Worm (Caenorhabditis elegans): ENCODE measurements around the gene hpo-34.

- TF ChIP-seq ama-1 (optimal IDR thresholded peaks at IDR 0.05) (no peak), sox-4 (tag; optimal IDR thresholded peaks at IDR 0.05) (no peak), zag-1 (tag; optimal IDR thresholded peaks at IDR 0.05) (peak; percentile 44), C34B4.2 (tag; optimal IDR thresholded peaks at IDR 0.05) (no peak), pax-3 (tag; optimal IDR thresholded peaks at IDR 0.05) (no peak), ceh-8 (GFP tag; optimal IDR thresholded peaks at IDR 0.05) (peak; percentile 28), jun-1 (tag; optimal IDR thresholded peaks at IDR 0.05) (peak; percentile 35), alr-1 (tag; optimal IDR thresholded peaks at IDR 0.05; ENCODE audit: borderline replicate concordance) (no peak), lsy-2 (tag; optimal IDR thresholded peaks at IDR 0.05) (peak; percentile 43 to 65), ceh-63 (GFP tag; optimal IDR thresholded peaks at IDR 0.05) (no peak)
Observed at ce11 chrX:11467320-11467732, 51.5 kb downstream of the hpo-34 start.

All from whole organism, L1 larva.